Worm (Caenorhabditis elegans): ENCODE measurements around the gene srh-192.

DNA sequence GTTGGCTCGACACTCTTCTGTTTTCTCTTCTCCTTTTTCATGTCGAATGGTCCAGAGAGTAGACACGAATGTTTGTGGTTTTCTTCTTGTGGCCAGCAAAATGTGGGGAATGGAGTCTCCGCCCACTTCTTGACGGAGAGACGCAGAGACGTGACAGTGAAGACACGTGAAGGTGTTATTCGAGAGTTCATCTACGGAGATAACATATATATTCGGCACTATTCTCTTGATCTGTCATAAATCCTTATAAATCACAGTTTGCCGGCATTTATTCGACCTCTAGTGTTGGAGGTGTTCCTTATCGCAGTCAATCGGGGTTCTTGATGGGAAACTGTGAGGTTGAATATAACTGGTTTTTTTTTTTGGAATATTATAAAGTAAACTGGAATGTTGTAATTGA, 46.5 kb upstream of the srh-192 start, which contains the start of gene F32D1.3:
- TF ChIP-seq nhr-80 (tag; optimal IDR thresholded peaks at IDR 0.05) = no peak
- no peak for TF ChIP-seq ceh-58 (GFP tag; IDR thresholded peaks at IDR 0.05)
- TF ChIP-seq repo-1 (tag; optimal IDR thresholded peaks at IDR 0.05) = no peak
- TF ChIP-seq rcor-1 (GFP tag; IDR thresholded peaks at IDR 0.05) = no peak
- TF ChIP-seq nfya-1 (tag; optimal IDR thresholded peaks at IDR 0.05; ENCODE audit: borderline replicate concordance, insufficient read depth) = no peak

All from whole organism, young adult.